Worm (Caenorhabditis elegans) whole organism, L3 larva: Measurements from ENCODE around the gene dpy-28.

Source experiments
- R02D3.7 ChIP-seq: fragments of 150-350 bp; optimal IDR thresholded peaks from 2 replicates; lab custom pipeline; 2014; ENCODE audit warnings: missing biosample characterization, missing genetic modification characterization
- ZK546.5 ChIP-seq: sonication (generic microtip); optimal IDR thresholded peaks from 2 replicates; lab custom pipeline; 2017; ENCODE audit warnings: missing biosample characterization, missing genetic modification characterization
- aly-2 ChIP-seq: fragments of 150-350 bp; optimal IDR thresholded peaks from 2 replicates; lab custom pipeline; 2014; ENCODE audit warnings: missing biosample characterization, missing genetic modification characterization
- ceh-16 ChIP-seq: sonication (generic microtip); optimal IDR thresholded peaks from 2 replicates; lab custom pipeline; 2017; ENCODE audit warnings: missing biosample characterization, missing genetic modification characterization
- ceh-82 ChIP-seq: fragments of 150-350 bp; optimal IDR thresholded peaks from 2 replicates; lab custom pipeline; 2014; ENCODE audit warnings: missing biosample characterization, missing genetic modification characterization
- ceh-9 ChIP-seq: sonication (generic microtip); optimal IDR thresholded peaks from 2 replicates; lab custom pipeline; 2018; ENCODE audit warnings: missing biosample characterization, missing genetic modification characterization
- daf-12 ChIP-seq: fragments of 150-350 bp; optimal IDR thresholded peaks from 2 replicates; lab custom pipeline; 2014; ENCODE audit warnings: missing biosample characterization, missing genetic modification reagents, missing genetic modification characterization
- egl-27 ChIP-seq: sonication (generic microtip); optimal IDR thresholded peaks from 4 replicates; lab custom pipeline; 2017; ENCODE audit warnings: missing biosample characterization, missing genetic modification reagents, missing genetic modification characterization
- egl-5 ChIP-seq: fragments of 150-350 bp; optimal IDR thresholded peaks from 2 replicates; lab custom pipeline; 2017; ENCODE audit warnings: missing biosample characterization, missing genetic modification reagents, missing genetic modification characterization, inconsistent platforms
- elt-1 ChIP-seq: fragments of 150-350 bp; optimal IDR thresholded peaks from 2 replicates; lab custom pipeline; 2014; ENCODE audit warnings: missing biosample characterization, missing genetic modification characterization
- elt-2 ChIP-seq: sonication (generic microtip); optimal IDR thresholded peaks from 2 replicates; lab custom pipeline; 2016; ENCODE audit warnings: missing genetic modification reagents, mild to moderate bottlenecking, missing genetic modification characterization, missing compliant biosample characterization
- elt-3 ChIP-seq, 3 experiments: fragments of 150-350 bp in 1 of 3; sonication (generic microtip) in 2 of 3; optimal IDR thresholded peaks; 2 replicates in 2 of 3; 4 replicates in 1 of 3; lab custom pipeline; 2014 to 2017; ENCODE audit warnings: missing biosample characterization in 3 of 3, missing genetic modification characterization in 3 of 3
- eor-1 ChIP-seq, 2 experiments: fragments of 150-350 bp; optimal IDR thresholded peaks; 2 replicates each; lab custom pipeline; 2014 to 2018; ENCODE audit warnings: missing biosample characterization in 2 of 2, missing genetic modification characterization in 2 of 2
- fkh-2 ChIP-seq: fragments of 150-350 bp; optimal IDR thresholded peaks from 2 replicates; lab custom pipeline; 2014; ENCODE audit warnings: missing biosample characterization, missing genetic modification reagents, missing genetic modification characterization
- fos-1 ChIP-seq: fragments of 150-350 bp; optimal IDR thresholded peaks from 2 replicates; lab custom pipeline; 2014; ENCODE audit warnings: missing biosample characterization, missing genetic modification characterization
- hmg-11 ChIP-seq: sonication (generic microtip); optimal IDR thresholded peaks from 2 replicates; lab custom pipeline; 2016; ENCODE audit warnings: missing genetic modification characterization, missing compliant biosample characterization
- jun-1 ChIP-seq: fragments of 150-350 bp; optimal IDR thresholded peaks from 2 replicates; lab custom pipeline; 2014; ENCODE audit warnings: missing biosample characterization, missing genetic modification reagents, missing genetic modification characterization
- lin-15B ChIP-seq: fragments of 150-350 bp; optimal IDR thresholded peaks from 2 replicates; lab custom pipeline; 2014; ENCODE audit warnings: missing biosample characterization, missing genetic modification characterization
- lin-39 ChIP-seq: fragments of 150-350 bp; optimal IDR thresholded peaks from 2 replicates; lab custom pipeline; 2018; ENCODE audit warnings: missing biosample characterization, missing genetic modification reagents, missing genetic modification characterization
- lsy-12 ChIP-seq: sonication (generic microtip); optimal IDR thresholded peaks from 2 replicates; lab custom pipeline; 2016; ENCODE audit warnings: mild to moderate bottlenecking, missing genetic modification characterization, missing compliant biosample characterization
- mml-1 ChIP-seq: fragments of 150-350 bp; sonication (generic microtip); optimal IDR thresholded peaks from 3 replicates; lab custom pipeline; 2014; ENCODE audit warnings: missing biosample characterization, missing genetic modification characterization
- nfya-1 ChIP-seq: sonication (generic microtip); optimal IDR thresholded peaks from 2 replicates; lab custom pipeline; 2017; ENCODE audit warnings: missing genetic modification characterization, mild to moderate bottlenecking, missing compliant biosample characterization, antibody characterized with exemption, moderate library complexity; ENCODE audit not compliant: insufficient read depth
- nhr-11 ChIP-seq: fragments of 150-350 bp; optimal IDR thresholded peaks from 2 replicates; lab custom pipeline; 2014; ENCODE audit warnings: missing biosample characterization, missing genetic modification characterization
- nhr-12 ChIP-seq: fragments of 150-350 bp; optimal IDR thresholded peaks from 2 replicates; lab custom pipeline; 2014; ENCODE audit warnings: missing biosample characterization, missing genetic modification characterization
- nhr-23 ChIP-seq: fragments of 150-350 bp; optimal IDR thresholded peaks from 2 replicates; lab custom pipeline; 2014; ENCODE audit warnings: missing biosample characterization, missing genetic modification reagents, missing genetic modification characterization
- nhr-237 ChIP-seq: fragments of 150-350 bp; optimal IDR thresholded peaks from 2 replicates; lab custom pipeline; 2014; ENCODE audit warnings: missing biosample characterization, missing genetic modification characterization
- nhr-25 ChIP-seq: sonication (generic microtip); optimal IDR thresholded peaks from 2 replicates; lab custom pipeline; 2017; ENCODE audit warnings: missing biosample characterization, missing genetic modification characterization
- nhr-28 ChIP-seq: fragments of 150-350 bp; optimal IDR thresholded peaks from 2 replicates; lab custom pipeline; 2014; ENCODE audit warnings: missing biosample characterization, missing genetic modification characterization
- nhr-43 ChIP-seq: sonication (generic microtip); optimal IDR thresholded peaks from 2 replicates; lab custom pipeline; 2016; ENCODE audit warnings: mild to moderate bottlenecking, missing genetic modification characterization, missing compliant biosample characterization; ENCODE audit not compliant: poor library complexity, severe bottlenecking
- nhr-67 ChIP-seq: fragments of 150-350 bp; optimal IDR thresholded peaks from 2 replicates; lab custom pipeline; 2014; ENCODE audit warnings: missing biosample characterization, missing genetic modification characterization
- nhr-76 ChIP-seq: fragments of 150-350 bp; sonication (generic microtip); optimal IDR thresholded peaks from 5 replicates; lab custom pipeline; 2014; ENCODE audit warnings: missing biosample characterization, missing genetic modification characterization
- nhr-77 ChIP-seq: fragments of 150-350 bp; optimal IDR thresholded peaks from 2 replicates; lab custom pipeline; 2014; ENCODE audit warnings: missing biosample characterization, missing genetic modification characterization
- pha-4 ChIP-seq: fragments of 150-350 bp; optimal IDR thresholded peaks from 2 replicates; lab custom pipeline; 2014; ENCODE audit warnings: missing biosample characterization, missing genetic modification reagents, missing genetic modification characterization
- pqm-1 ChIP-seq: fragments of 150-350 bp; optimal IDR thresholded peaks from 2 replicates; lab custom pipeline; 2017; ENCODE audit warnings: missing biosample characterization, missing genetic modification characterization, inconsistent platforms
- sea-2 ChIP-seq: fragments of 150-350 bp; sonication (generic microtip); optimal IDR thresholded peaks from 4 replicates; lab custom pipeline; 2014; ENCODE audit warnings: missing biosample characterization, missing genetic modification reagents, missing genetic modification characterization
- skn-1 ChIP-seq: fragments of 150-350 bp; optimal IDR thresholded peaks from 2 replicates; lab custom pipeline; 2014; ENCODE audit warnings: missing biosample characterization, missing genetic modification characterization
- snpc-4 ChIP-seq: fragments of 150-350 bp; optimal IDR thresholded peaks from 2 replicates; lab custom pipeline; 2014; ENCODE audit warnings: missing biosample characterization, missing genetic modification characterization
- tbx-2 ChIP-seq: sonication (generic microtip); optimal IDR thresholded peaks from 2 replicates; lab custom pipeline; 2016; ENCODE audit warnings: mild to moderate bottlenecking, missing genetic modification characterization, missing compliant biosample characterization
- unc-39 ChIP-seq: sonication (generic microtip); optimal IDR thresholded peaks from 4 replicates; lab custom pipeline; 2017; ENCODE audit warnings: missing biosample characterization, missing genetic modification characterization
- unc-62 ChIP-seq: fragments of 150-350 bp; sonication (generic microtip); optimal IDR thresholded peaks from 4 replicates; lab custom pipeline; 2014; ENCODE audit warnings: missing biosample characterization, missing genetic modification reagents, missing genetic modification characterization
- zag-1 ChIP-seq: fragments of 150-350 bp; optimal IDR thresholded peaks from 2 replicates; lab custom pipeline; 2014; ENCODE audit warnings: missing biosample characterization, missing genetic modification characterization
- ztf-4 ChIP-seq: fragments of 150-350 bp; optimal IDR thresholded peaks from 2 replicates; lab custom pipeline; 2014; ENCODE audit warnings: missing biosample characterization, missing genetic modification characterization

Gene dpy-28

ce11 chrIII:10813886-10814285 lies 51.0 kb downstream of the dpy-28 start:
- no peak for TF ChIP-seq daf-12
- no peak for TF ChIP-seq ceh-9
- TF ChIP-seq jun-1 = no peak
- no peak for TF ChIP-seq skn-1
- TF ChIP-seq unc-62 (GFP tag; lab: Kevin White, UChicago) = no peak
- TF ChIP-seq zag-1 (tag; lab: Kevin White, UChicago) = no peak
- TF ChIP-seq pha-4 (tag; lab: Kevin White, UChicago) = no peak
- no peak for TF ChIP-seq ceh-82 (tag; lab: Kevin White, UChicago)
- no peak for TF ChIP-seq sea-2 (GFP tag; lab: Kevin White, UChicago)
- no peak for TF ChIP-seq fkh-2 (tag; lab: Kevin White, UChicago)
- TF ChIP-seq, all 47 proteins: peak for 0

ce11 chrIII:10815199-10815598 lies 52.3 kb downstream of the dpy-28 start:
- TF ChIP-seq aly-2 (tag; lab: Kevin White, UChicago) = no peak
- no peak for TF ChIP-seq nhr-67
- TF ChIP-seq tbx-2 (tag; lab: Kevin White, UChicago) = no peak
- no peak for TF ChIP-seq egl-27 (tag; lab: Kevin White, UChicago)
- no peak for TF ChIP-seq ceh-82 (tag; lab: Kevin White, UChicago)

- TF ChIP-seq aly-2 (tag; lab: Kevin White, UChicago) = no peak
- TF ChIP-seq lin-39 (tag; lab: Kevin White, UChicago) = no peak
- peak; percentile 55 for TF ChIP-seq nhr-11 (tag; lab: Kevin White, UChicago)
- no peak for TF ChIP-seq skn-1
- peak; percentile 33 for TF ChIP-seq nfya-1 (tag; lab: Kevin White, UChicago)
Measured at ce11 chrIII:10816045-10816444, 53.1 kb downstream of the dpy-28 start.

- TF ChIP-seq egl-5 (tag; lab: Kevin White, UChicago) (peak; percentile 2), nfya-1 (tag; lab: Kevin White, UChicago) (peak; percentile 7), lin-15B (tag; lab: Kevin White, UChicago) (no peak)
Measured at ce11 chrIII:10816800-10817418, 54.0 kb downstream of the dpy-28 start, which contains the start of gene sca-1. TSS of gene sca-1 (minus strand) at chrIII:10816850.

- no peak for TF ChIP-seq tbx-2 (tag; lab: Kevin White, UChicago)
- no peak for TF ChIP-seq elt-3 (tag; optimal IDR thresholded peaks at IDR 0.05; lab: Kevin White, UChicago)
- peak; percentile 60 for TF ChIP-seq lin-15B (tag; lab: Kevin White, UChicago)
- TF ChIP-seq skn-1 = peak; percentile 57
- peak; percentile 66 for TF ChIP-seq lsy-12 (tag; lab: Kevin White, UChicago)
- no peak for TF ChIP-seq mml-1 (tag; lab: Kevin White, UChicago)
- TF ChIP-seq sea-2 (GFP tag; lab: Kevin White, UChicago) = no peak
- TF ChIP-seq pha-4 (tag; lab: Kevin White, UChicago) = peak; percentile 55
- no peak for TF ChIP-seq R02D3.7 (tag; lab: Kevin White, UChicago)
- no peak for TF ChIP-seq nhr-28
- TF ChIP-seq zag-1 (tag; lab: Kevin White, UChicago) = no peak
- TF ChIP-seq eor-1 (tag; optimal IDR thresholded peaks at IDR 0.05; lab: Kevin White, UChicago) = no peak
- no peak for TF ChIP-seq ceh-9
- TF ChIP-seq lin-39 (tag; lab: Kevin White, UChicago) = peak; percentile 70
- no peak for TF ChIP-seq nhr-11 (tag; lab: Kevin White, UChicago)
- TF ChIP-seq jun-1 = peak; percentile 39
- TF ChIP-seq unc-62 (GFP tag; lab: Kevin White, UChicago) = no peak
- TF ChIP-seq nhr-25 = peak; percentile 77
- TF ChIP-seq nhr-23 (tag; lab: Kevin White, UChicago) = peak; percentile 82
- TF ChIP-seq elt-1 = no peak
- TF ChIP-seq ZK546.5 (tag; lab: Kevin White, UChicago) = no peak
- TF ChIP-seq snpc-4 (tag; lab: Kevin White, UChicago) = peak; percentile 57
- TF ChIP-seq aly-2 (tag; lab: Kevin White, UChicago) = no peak
- TF ChIP-seq hmg-11 (tag; lab: Kevin White, UChicago) = peak; percentile 58
- no peak for TF ChIP-seq fos-1 (tag; lab: Kevin White, UChicago)
- no peak for TF ChIP-seq ceh-16 (tag; lab: Kevin White, UChicago)
- peak; percentile 65 for TF ChIP-seq pqm-1 (tag; lab: Kevin White, UChicago)
- no peak for TF ChIP-seq nhr-43 (tag; lab: Kevin White, UChicago)
- no peak for TF ChIP-seq egl-5 (tag; lab: Kevin White, UChicago)
- no peak for TF ChIP-seq nhr-67
- TF ChIP-seq nhr-76 = no peak
- no peak for TF ChIP-seq ztf-4 (tag; lab: Kevin White, UChicago)
- no peak for TF ChIP-seq nhr-237 (tag; lab: Kevin White, UChicago)
- TF ChIP-seq nhr-12 (tag; lab: Kevin White, UChicago) = no peak
- peak; percentile 58 for TF ChIP-seq elt-2 (tag; lab: Kevin White, UChicago)
- no peak for TF ChIP-seq unc-39 (tag; lab: Kevin White, UChicago)
- TF ChIP-seq ceh-82 (tag; lab: Kevin White, UChicago) = no peak
- no peak for TF ChIP-seq nhr-77 (tag; lab: Kevin White, UChicago)
- no peak for TF ChIP-seq daf-12
Measured at ce11 chrIII:10818364-10818763, 55.4 kb downstream of the dpy-28 start.
